Worm (Caenorhabditis elegans) whole organism, L1 larva: ENCODE measurements around the gene Y40H7A.10.

Source experiments
- C04F5.9 ChIP-seq: sonication (generic microtip); optimal IDR thresholded peaks from 2 replicates; lab custom pipeline; 2016; ENCODE audit warnings: missing genetic modification characterization, missing compliant biosample characterization
- C34B4.2 ChIP-seq: sonication (generic microtip); optimal IDR thresholded peaks from 2 replicates; lab custom pipeline; 2017; ENCODE audit warnings: mild to moderate bottlenecking, missing genetic modification characterization, missing compliant biosample characterization
- alr-1 ChIP-seq: fragments of 200-800 bp; sonication (Bioruptor generic); optimal IDR thresholded peaks from 2 replicates; lab custom pipeline; 2018; ENCODE audit warnings: borderline replicate concordance, mild to moderate bottlenecking, missing genetic modification characterization, missing compliant biosample characterization
- ama-1 ChIP-seq: fragments of 150-350 bp; optimal IDR thresholded peaks from 2 replicates; lab custom pipeline; 2014
- ceh-90 ChIP-seq: sonication (generic microtip); optimal IDR thresholded peaks from 2 replicates; lab custom pipeline; 2016; ENCODE audit warnings: missing genetic modification characterization, missing compliant biosample characterization
- ces-1 ChIP-seq: fragments of 150-350 bp; optimal IDR thresholded peaks from 2 replicates; lab custom pipeline; 2014; ENCODE audit warnings: missing biosample characterization, missing genetic modification reagents, missing genetic modification characterization
- dsc-1 ChIP-seq: sonication (generic microtip); optimal IDR thresholded peaks from 2 replicates; lab custom pipeline; 2016; ENCODE audit warnings: mild to moderate bottlenecking, missing genetic modification characterization, missing compliant biosample characterization
- efl-1 ChIP-seq, 4 experiments: fragments of 150-350 bp; optimal IDR thresholded peaks in 3 of 4; peaks in 1 of 4; 1 replicate in 1 of 4; 2 replicates in 3 of 4; lab custom pipeline; 2014; ENCODE audit warnings: missing biosample characterization in 2 of 4, missing genetic modification characterization in 2 of 4, missing genetic modification reagents in 2 of 4
- egl-13 ChIP-seq: sonication (generic microtip); optimal IDR thresholded peaks from 2 replicates; lab custom pipeline; 2016; ENCODE audit warnings: missing genotype, missing genetic modification reagents, missing genetic modification characterization, missing compliant biosample characterization
- elt-2 ChIP-seq: sonication (generic microtip); optimal IDR thresholded peaks from 2 replicates; lab custom pipeline; 2016; ENCODE audit warnings: missing genetic modification characterization, mild to moderate bottlenecking, inconsistent platforms, missing compliant biosample characterization, missing genetic modification reagents
- ets-5 ChIP-seq: fragments of 200-800 bp; sonication (Bioruptor generic); IDR thresholded peaks from 2 replicates; pipeline ENCODE4 v1.3.6; 2022; ENCODE audit warnings: missing genetic modification characterization, missing compliant biosample characterization
- fkh-10 ChIP-seq: sonication (generic microtip); optimal IDR thresholded peaks from 2 replicates; lab custom pipeline; 2017; ENCODE audit warnings: missing biosample characterization, missing genetic modification reagents, missing genetic modification characterization
- hlh-4 ChIP-seq: sonication (generic microtip); optimal IDR thresholded peaks from 2 replicates; lab custom pipeline; 2016; ENCODE audit warnings: mild to moderate bottlenecking, missing genetic modification characterization, missing compliant biosample characterization
- hpl-2 ChIP-seq: fragments of 150-350 bp; optimal IDR thresholded peaks from 2 replicates; lab custom pipeline; 2014; ENCODE audit warnings: missing biosample characterization, missing genetic modification reagents, missing genetic modification characterization
- isw-1 ChIP-seq: fragments of 200-800 bp; sonication (Bioruptor generic); IDR thresholded peaks from 2 replicates; pipeline ENCODE4 v1.3.6; 2022; ENCODE audit warnings: missing genetic modification characterization, missing compliant biosample characterization
- lin-35 ChIP-seq, 2 experiments: fragments of 150-350 bp; optimal IDR thresholded peaks; 2 replicates each; lab custom pipeline; 2014; ENCODE audit warnings: missing biosample characterization in 2 of 2, missing genetic modification characterization in 2 of 2, missing genetic modification reagents in 2 of 2
- lin-39 ChIP-seq: fragments of 150-350 bp; optimal IDR thresholded peaks from 2 replicates; lab custom pipeline; 2014; ENCODE audit warnings: missing biosample characterization, missing genetic modification reagents, missing genetic modification characterization
- lir-3 ChIP-seq: sonication (generic microtip); optimal IDR thresholded peaks from 2 replicates; lab custom pipeline; 2016; ENCODE audit warnings: mild to moderate bottlenecking, missing genetic modification characterization, moderate library complexity, missing compliant biosample characterization; ENCODE audit not compliant: poor library complexity
- lsy-2 ChIP-seq, 2 experiments: fragments of 150-350 bp; optimal IDR thresholded peaks; 2 replicates each; lab custom pipeline; 2014; ENCODE audit warnings: missing biosample characterization in 2 of 2, missing genetic modification characterization in 2 of 2
- mdl-1 ChIP-seq, 2 experiments: fragments of 150-350 bp; optimal IDR thresholded peaks; 2 replicates each; lab custom pipeline; 2014 to 2017; ENCODE audit warnings: missing biosample characterization in 2 of 2, missing genetic modification characterization in 2 of 2, inconsistent platforms in 1 of 2
- mef-2 ChIP-seq: fragments of 150-350 bp; optimal IDR thresholded peaks from 2 replicates; lab custom pipeline; 2014; ENCODE audit warnings: missing biosample characterization, missing genetic modification characterization
- nhr-19 ChIP-seq: fragments of 200-800 bp; sonication (Bioruptor generic); conservative IDR thresholded peaks from 2 replicates; pipeline ENCODE4 v1.3.6; 2022; ENCODE audit warnings: missing genetic modification characterization, missing compliant biosample characterization
- nhr-47 ChIP-seq: sonication (generic microtip); optimal IDR thresholded peaks from 2 replicates; lab custom pipeline; 2016; ENCODE audit warnings: mild to moderate bottlenecking, missing genetic modification characterization, moderate library complexity, missing compliant biosample characterization
- nhr-71 ChIP-seq: sonication (generic microtip); optimal IDR thresholded peaks from 2 replicates; lab custom pipeline; 2016; ENCODE audit warnings: mild to moderate bottlenecking, missing genetic modification characterization, moderate library complexity, missing compliant biosample characterization
- nhr-77 ChIP-seq: fragments of 150-350 bp; optimal IDR thresholded peaks from 2 replicates; lab custom pipeline; 2014; ENCODE audit warnings: missing biosample characterization, missing genetic modification characterization
- nhr-84 ChIP-seq: sonication (generic microtip); optimal IDR thresholded peaks from 2 replicates; lab custom pipeline; 2017; ENCODE audit warnings: missing biosample characterization, missing genetic modification characterization
- nhr-90 ChIP-seq: sonication (generic microtip); optimal IDR thresholded peaks from 2 replicates; lab custom pipeline; 2016; ENCODE audit warnings: mild to moderate bottlenecking, missing genetic modification characterization, missing compliant biosample characterization; ENCODE audit not compliant: poor library complexity
- pax-3 ChIP-seq: fragments of 200-800 bp; sonication (Bioruptor generic); optimal IDR thresholded peaks from 2 replicates; lab custom pipeline; 2018; ENCODE audit warnings: mild to moderate bottlenecking, missing genetic modification characterization, moderate library complexity, missing compliant biosample characterization
- pqm-1 ChIP-seq: sonication (generic microtip); optimal IDR thresholded peaks from 3 replicates; lab custom pipeline; 2017; ENCODE audit warnings: missing biosample characterization, missing genetic modification characterization
- skn-1 ChIP-seq: fragments of 150-350 bp; optimal IDR thresholded peaks from 2 replicates; lab custom pipeline; 2014; ENCODE audit warnings: missing biosample characterization, missing genetic modification characterization
- snpc-4 ChIP-seq: fragments of 150-350 bp; optimal IDR thresholded peaks from 2 replicates; lab custom pipeline; 2014; ENCODE audit warnings: missing biosample characterization, missing genetic modification characterization
- snu-23 ChIP-seq: sonication (generic microtip); optimal IDR thresholded peaks from 2 replicates; lab custom pipeline; 2016; ENCODE audit warnings: missing genetic modification characterization, missing compliant biosample characterization
- sup-37 ChIP-seq: fragments of 200-800 bp; sonication (Bioruptor generic); optimal IDR thresholded peaks from 2 replicates; lab custom pipeline; 2018; ENCODE audit warnings: mild to moderate bottlenecking, missing genetic modification characterization, missing compliant biosample characterization
- swsn-7 ChIP-seq: sonication (generic microtip); optimal IDR thresholded peaks from 2 replicates; lab custom pipeline; 2016; ENCODE audit warnings: missing genetic modification characterization, missing compliant biosample characterization
- tbx-2 ChIP-seq: sonication (generic microtip); optimal IDR thresholded peaks from 2 replicates; lab custom pipeline; 2016; ENCODE audit warnings: missing genetic modification characterization, missing compliant biosample characterization
- tlp-1 ChIP-seq: fragments of 150-350 bp; optimal IDR thresholded peaks from 2 replicates; lab custom pipeline; 2014; ENCODE audit warnings: missing biosample characterization, missing genetic modification characterization
- unc-130 ChIP-seq: fragments of 150-350 bp; optimal IDR thresholded peaks from 2 replicates; lab custom pipeline; 2017; ENCODE audit warnings: missing biosample characterization, missing genetic modification characterization, inconsistent platforms
- xbp-1 ChIP-seq: sonication (generic microtip); optimal IDR thresholded peaks from 2 replicates; lab custom pipeline; 2016; ENCODE audit warnings: missing genetic modification characterization, missing compliant biosample characterization
- zag-1 ChIP-seq: fragments of 150-350 bp; optimal IDR thresholded peaks from 2 replicates; lab custom pipeline; 2014; ENCODE audit warnings: missing biosample characterization, missing genetic modification characterization
- zip-4 ChIP-seq: fragments of 200-800 bp; sonication (Bioruptor generic); optimal IDR thresholded peaks from 2 replicates; lab custom pipeline; 2018; ENCODE audit warnings: mild to moderate bottlenecking, missing genetic modification characterization, moderate library complexity, missing compliant biosample characterization
- ztf-11 ChIP-seq, 2 experiments: sonication (generic microtip); optimal IDR thresholded peaks; 2 replicates each; lab custom pipeline; 2016 to 2017; ENCODE audit warnings: missing genetic modification characterization in 2 of 2, missing biosample characterization in 1 of 2, missing compliant biosample characterization in 1 of 2
- ztf-4 ChIP-seq: fragments of 150-350 bp; optimal IDR thresholded peaks from 2 replicates; lab custom pipeline; 2014; ENCODE audit warnings: missing biosample characterization, missing genetic modification characterization

Y40H7A.10 gene

ce11 chrIV:15245655-15246054 is 30.3 kb upstream of the Y40H7A.10 start, which contains the start of gene Y73F8A.36:
Gene Y73F8A.36 (plus strand): TSS chrIV:15245955.
- TF ChIP-seq ztf-4 (tag; lab: Kevin White, UChicago): no peak
- TF ChIP-seq isw-1 (GFP tag; lab: Robert Waterston, UW): no peak
- TF ChIP-seq snu-23 (GFP tag; lab: Kevin White, UChicago): no peak
- TF ChIP-seq alr-1 (tag; lab: Kevin White, UChicago): no peak

ce11 chrIV:15235856-15236255 is 20.5 kb upstream of the Y40H7A.10 start, which contains the start of gene lgc-52:
Gene lgc-52 (plus strand): TSS chrIV:15236123.
- TF ChIP-seq hpl-2 (GFP tag; lab: Kevin White, UChicago): no peak
- peak; percentile 39 for TF ChIP-seq fkh-10 (GFP tag; lab: Kevin White, UChicago)
- TF ChIP-seq ztf-4 (tag; lab: Kevin White, UChicago): no peak

DNA sequence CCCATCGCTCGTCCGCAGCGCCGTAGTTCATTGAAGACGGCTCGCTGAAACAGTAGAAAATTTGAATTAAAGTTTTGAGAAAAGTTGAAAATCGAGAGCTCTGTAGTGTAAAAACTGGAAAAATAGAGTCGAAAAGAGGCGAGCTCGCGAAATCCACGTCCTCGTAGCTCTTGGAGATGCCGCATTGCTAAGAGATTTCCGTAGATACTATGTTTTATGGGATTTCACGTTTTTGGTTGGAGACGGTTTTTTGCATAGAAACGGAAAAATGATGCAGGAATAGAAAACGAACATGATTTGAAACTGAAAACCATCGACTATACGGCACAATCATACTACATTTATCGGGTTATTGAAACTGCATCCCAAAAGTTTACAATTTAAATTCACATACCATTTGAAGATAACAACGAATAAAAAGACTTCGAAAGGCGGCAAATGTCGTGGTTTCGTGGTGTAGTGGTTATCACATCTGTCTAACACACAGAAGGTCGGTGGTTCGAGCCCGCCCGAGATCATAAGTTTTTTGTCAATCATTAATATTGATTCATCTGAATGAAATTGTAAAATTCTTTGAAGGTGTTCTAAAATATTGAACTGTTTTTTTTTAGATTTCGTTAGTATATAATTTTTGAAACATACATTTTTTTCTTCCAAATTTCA is 19.7 kb upstream of the Y40H7A.10 start, which contains the start of gene pkd-2:
pkd-2 (minus strand) TSS at position 51 of the 663 bp plus-strand sequence.
- TF ChIP-seq pqm-1 (no peak), elt-2 (tag; lab: Kevin White, UChicago) (peak; percentile 13), efl-1 (optimal IDR thresholded peaks at IDR 0.05; lab: Kevin White, UChicago) (peak in 1 of 2 experiments; percentile 16), efl-1 (GFP tag; optimal IDR thresholded peaks at IDR 0.05 in 1 of 2; lab: Kevin White, UChicago) (peak in 1 of 2 experiments; percentile 86), lin-39 (no peak), nhr-90 (tag; lab: Kevin White, UChicago) (peak; percentile 39), nhr-19 (GFP tag; lab: Robert Waterston, UW) (0 out of 2 replicates have a peak, but pooled peaks have one; percentile 11)

DNA sequence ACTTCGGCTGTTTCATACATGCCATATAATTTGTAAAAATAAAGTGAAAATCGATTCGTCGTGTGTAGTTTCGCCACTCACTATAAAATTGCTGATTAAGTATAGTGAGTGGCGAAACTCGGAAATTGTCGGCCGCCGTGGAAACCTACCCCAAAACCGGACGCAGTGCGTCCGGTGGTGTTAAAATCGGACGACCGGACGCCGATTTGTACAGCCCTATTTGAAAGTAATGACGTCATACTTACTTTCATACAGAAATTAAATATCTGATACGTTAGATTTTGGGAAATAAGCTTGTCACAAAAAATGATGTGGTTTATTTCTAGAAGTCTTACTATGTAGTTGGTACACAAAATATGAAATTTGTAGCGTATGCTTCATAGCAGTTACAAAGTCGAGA is 18.9 kb upstream of the Y40H7A.10 start:
- TF ChIP-seq ztf-11 (tag; optimal IDR thresholded peaks at IDR 0.05; lab: Kevin White, UChicago) (no peak), alr-1 (tag; lab: Kevin White, UChicago) (no peak), lsy-2 (tag; optimal IDR thresholded peaks at IDR 0.05; lab: Kevin White, UChicago) (no peak), pax-3 (tag; lab: Kevin White, UChicago) (no peak), snpc-4 (tag; lab: Kevin White, UChicago) (peak; percentile 85), lir-3 (tag; lab: Kevin White, UChicago) (no peak), nhr-47 (tag; lab: Kevin White, UChicago) (no peak), nhr-90 (tag; lab: Kevin White, UChicago) (peak; percentile 12), nhr-77 (tag; lab: Kevin White, UChicago) (no peak), ces-1 (GFP tag; lab: Kevin White, UChicago) (no peak), dsc-1 (no peak), nhr-19 (GFP tag; lab: Robert Waterston, UW) (peak; percentile 34; the same call in 1 of the 2 replicates), mdl-1 (tag; optimal IDR thresholded peaks at IDR 0.05; lab: Kevin White, UChicago) (no peak), C34B4.2 (tag; lab: Kevin White, UChicago) (no peak), lin-35 (GFP tag; optimal IDR thresholded peaks at IDR 0.05; lab: Kevin White, UChicago) (no peak), ets-5 (no peak)

ce11 chrIV:15220253-15220652 is 4.9 kb upstream of the Y40H7A.10 start, which contains the start of gene Y40H7A.11:
Gene Y40H7A.11 (minus strand): TSS chrIV:15220353.
- TF ChIP-seq zag-1 (tag; lab: Kevin White, UChicago) (no peak), tbx-2 (tag; lab: Kevin White, UChicago) (no peak), unc-130 (no peak), fkh-10 (GFP tag; lab: Kevin White, UChicago) (no peak), sup-37 (GFP tag; lab: Kevin White, UChicago) (no peak), nhr-84 (tag; lab: Kevin White, UChicago) (no peak), zip-4 (GFP tag; lab: Kevin White, UChicago) (no peak), egl-13 (tag; lab: Kevin White, UChicago) (no peak), tlp-1 (tag; lab: Kevin White, UChicago) (no peak), skn-1 (tag; lab: Kevin White, UChicago) (no peak), hlh-4 (tag; lab: Kevin White, UChicago) (no peak), C04F5.9 (no peak), ces-1 (GFP tag; lab: Kevin White, UChicago) (no peak), nhr-71 (tag; lab: Kevin White, UChicago) (no peak), ceh-90 (no peak), mef-2 (tag; lab: Kevin White, UChicago) (no peak), swsn-7 (tag; lab: Kevin White, UChicago) (no peak), xbp-1 (tag; lab: Kevin White, UChicago) (no peak), ama-1 (lab: Kevin White, UChicago) (no peak)
